Worm (Caenorhabditis elegans): ENCODE data around the gene fbxa-163.

- TF ChIP-seq flt-1 (GFP tag; IDR thresholded peaks at IDR 0.05) = no peak
- TF ChIP-seq cog-1 (tag; optimal IDR thresholded peaks at IDR 0.05) = no peak
- TF ChIP-seq ref-1 (GFP tag; conservative IDR thresholded peaks at IDR 0.05) = no peak
- no peak for TF ChIP-seq ztf-23 (GFP tag; IDR thresholded peaks at IDR 0.05)
- no peak for TF ChIP-seq klf-2 (GFP tag; conservative IDR thresholded peaks at IDR 0.05)
- TF ChIP-seq tab-1 (GFP tag; IDR thresholded peaks at IDR 0.05) = no peak
- no peak for TF ChIP-seq med-1 (GFP tag; optimal IDR thresholded peaks at IDR 0.05; ENCODE audit: insufficient read depth)
- no peak for TF ChIP-seq ztf-29 (GFP tag; IDR thresholded peaks at IDR 0.05)
- no peak for TF ChIP-seq T22C8.4 (GFP tag; IDR thresholded peaks at IDR 0.05)
Measured at ce11 chrII:1586305-1586704, 24.2 kb downstream of the fbxa-163 start, which contains the start of gene T07H3.8.

Data from whole organism, midembryonic.